Fruit fly (Drosophila melanogaster) whole organism, embryonic: ENCODE data around the gene CG10508.

Experiments used
- Atf-2 ChIP-seq: fragments of 200-800 bp; sonication (Bioruptor generic); optimal IDR thresholded peaks from 2 replicates; lab custom pipeline; 2016; ENCODE audit warnings: missing biosample characterization, missing genetic modification characterization
- Bdp1 ChIP-seq: fragments of 200-800 bp; sonication (Bioruptor generic); optimal IDR thresholded peaks from 3 replicates; lab custom pipeline; 2016; ENCODE audit warnings: missing biosample characterization, missing genetic modification characterization
- CG11093 ChIP-seq: fragments of 200-800 bp; sonication (Bioruptor generic); IDR thresholded peaks from 3 replicates; pipeline ENCODE4 v1.3.6; 2022; ENCODE audit warnings: missing biosample characterization, missing genetic modification characterization
- CG11560 ChIP-seq: fragments of 200-800 bp; sonication (Bioruptor generic); IDR thresholded peaks from 3 replicates; pipeline ENCODE4 v1.3.6; 2022; ENCODE audit warnings: missing biosample characterization, missing genetic modification characterization
- CG12071 ChIP-seq: fragments of 200-800 bp; sonication (Bioruptor generic); optimal IDR thresholded peaks from 3 replicates; lab custom pipeline; 2018; ENCODE audit warnings: missing biosample characterization, mild to moderate bottlenecking, missing genetic modification characterization
- CG12104 ChIP-seq: fragments of 200-800 bp; sonication (Bioruptor generic); optimal IDR thresholded peaks from 3 replicates; lab custom pipeline; 2016; ENCODE audit warnings: missing biosample characterization, missing genetic modification characterization
- CG12219 ChIP-seq: fragments of 200-800 bp; sonication (Bioruptor generic); optimal IDR thresholded peaks from 3 replicates; lab custom pipeline; 2018; ENCODE audit warnings: missing biosample characterization, mild to moderate bottlenecking, missing genetic modification characterization
- CG1233 ChIP-seq: fragments of 200-800 bp; sonication (Bioruptor generic); optimal IDR thresholded peaks from 4 replicates; lab custom pipeline; 2018; ENCODE audit warnings: missing biosample characterization, mild to moderate bottlenecking, missing genetic modification characterization
- CG12942 ChIP-seq: fragments of 200-800 bp; sonication (Bioruptor generic); optimal IDR thresholded peaks from 3 replicates; lab custom pipeline; 2016; ENCODE audit warnings: missing biosample characterization, missing genetic modification characterization
- CG14860 ChIP-seq: fragments of 200-800 bp; sonication (Bioruptor generic); IDR thresholded peaks from 3 replicates; pipeline ENCODE4 v1.3.6; 2022; ENCODE audit warnings: missing biosample characterization, missing genetic modification characterization; ENCODE audit not compliant: partially characterized antibody
- CG15514 ChIP-seq: fragments of 200-800 bp; sonication (Bioruptor generic); optimal IDR thresholded peaks from 3 replicates; lab custom pipeline; 2017; ENCODE audit warnings: missing biosample characterization, missing genetic modification characterization, mild to moderate bottlenecking, moderate library complexity, missing genetic modification reagents
- CG16815 ChIP-seq: fragments of 200-800 bp; sonication (Bioruptor generic); optimal IDR thresholded peaks from 3 replicates; lab custom pipeline; 2017; ENCODE audit warnings: missing biosample characterization, mild to moderate bottlenecking, missing genetic modification characterization
- CG17359 ChIP-seq: fragments of 200-800 bp; sonication (Bioruptor generic); optimal IDR thresholded peaks from 3 replicates; lab custom pipeline; 2018; ENCODE audit warnings: missing biosample characterization, mild to moderate bottlenecking, missing genetic modification characterization, moderate library complexity
- CG2116 ChIP-seq: fragments of 200-800 bp; sonication (Bioruptor generic); optimal IDR thresholded peaks from 3 replicates; lab custom pipeline; 2018; ENCODE audit warnings: missing biosample characterization, mild to moderate bottlenecking, missing genetic modification characterization
- CG32532 ChIP-seq: fragments of 200-800 bp; sonication (Bioruptor generic); IDR thresholded peaks from 2 replicates; pipeline ENCODE4 v1.3.6; 2022; ENCODE audit warnings: missing biosample characterization, missing genetic modification characterization
- CG33213 ChIP-seq: fragments of 200-800 bp; sonication (Bioruptor generic); optimal IDR thresholded peaks from 3 replicates; lab custom pipeline; 2016; ENCODE audit warnings: missing biosample characterization, missing genetic modification characterization
- CG4360 ChIP-seq: fragments of 200-800 bp; sonication (Bioruptor generic); IDR thresholded peaks from 2 replicates; pipeline ENCODE4 v1.3.6; 2022; ENCODE audit warnings: missing biosample characterization, missing genetic modification characterization
- CG5953 ChIP-seq: fragments of 200-800 bp; sonication (Bioruptor generic); IDR thresholded peaks from 2 replicates; pipeline ENCODE4 v1.3.6; 2022; ENCODE audit warnings: missing biosample characterization, missing genetic modification characterization
- CG8281 ChIP-seq: fragments of 200-800 bp; sonication (Bioruptor generic); optimal IDR thresholded peaks from 2 replicates; lab custom pipeline; 2018; ENCODE audit warnings: missing biosample characterization, mild to moderate bottlenecking, missing genetic modification characterization, moderate library complexity
- CG8359 ChIP-seq: fragments of 200-800 bp; sonication (Bioruptor generic); optimal IDR thresholded peaks from 2 replicates; lab custom pipeline; 2017; ENCODE audit warnings: missing biosample characterization, mild to moderate bottlenecking, missing genetic modification characterization, borderline replicate concordance
- CG8478 ChIP-seq: fragments of >200 bp; optimal IDR thresholded peaks from 2 replicates; lab custom pipeline; 2018
- Drgx ChIP-seq: fragments of 200-800 bp; sonication (Bioruptor generic); IDR thresholded peaks from 2 replicates; pipeline ENCODE4 v1.3.6; 2022; ENCODE audit warnings: missing biosample characterization, missing genetic modification characterization
- Fer1 ChIP-seq: fragments of 200-800 bp; sonication (Bioruptor generic); optimal IDR thresholded peaks from 2 replicates; lab custom pipeline; 2017; ENCODE audit warnings: missing biosample characterization, mild to moderate bottlenecking, missing genetic modification characterization
- HmgD ChIP-seq: fragments of 200-800 bp; sonication (Bioruptor generic); optimal IDR thresholded peaks from 3 replicates; lab custom pipeline; 2016; ENCODE audit warnings: missing biosample characterization, missing genetic modification characterization
- Mad ChIP-seq: fragments of 200-800 bp; sonication (Bioruptor generic); optimal IDR thresholded peaks from 2 replicates; lab custom pipeline; 2016; ENCODE audit warnings: missing biosample characterization, missing genetic modification characterization
- PHDP ChIP-seq: fragments of 200-800 bp; sonication (Bioruptor generic); optimal IDR thresholded peaks from 3 replicates; lab custom pipeline; 2018; ENCODE audit warnings: missing biosample characterization, mild to moderate bottlenecking, missing genetic modification characterization, moderate library complexity
- Pdp1 ChIP-seq, 2 experiments: fragments of 200-800 bp; sonication (Bioruptor generic); optimal IDR thresholded peaks; 3 replicates each; lab custom pipeline; 2016; ENCODE audit warnings: missing biosample characterization in 2 of 2, missing genetic modification characterization in 2 of 2, mild to moderate bottlenecking in 1 of 2, moderate library complexity in 1 of 2
- Side ChIP-seq: fragments of 200-800 bp; sonication (Bioruptor generic); optimal IDR thresholded peaks from 2 replicates; lab custom pipeline; 2016; ENCODE audit warnings: missing biosample characterization, missing genetic modification characterization
- YL-1 ChIP-seq: fragments of 200-800 bp; sonication (Bioruptor generic); optimal IDR thresholded peaks from 3 replicates; lab custom pipeline; 2017; ENCODE audit warnings: missing biosample characterization, mild to moderate bottlenecking, missing genetic modification characterization
- ato ChIP-seq: fragments of 200-800 bp; sonication (Bioruptor generic); IDR thresholded peaks from 2 replicates; pipeline ENCODE4 v1.3.6; 2022; ENCODE audit warnings: missing biosample characterization, missing genetic modification characterization; ENCODE audit not compliant: partially characterized antibody
- bcd ChIP-seq: fragments of 200-800 bp; sonication (Bioruptor generic); optimal IDR thresholded peaks from 2 replicates; lab custom pipeline; 2017; ENCODE audit warnings: missing biosample characterization, mild to moderate bottlenecking, missing genetic modification characterization
- chn ChIP-seq: fragments of 200-800 bp; sonication (Bioruptor generic); optimal IDR thresholded peaks from 2 replicates; lab custom pipeline; 2016; ENCODE audit warnings: missing biosample characterization, missing genetic modification characterization
- da ChIP-seq: fragments of 200-800 bp; sonication (Bioruptor generic); optimal IDR thresholded peaks from 2 replicates; lab custom pipeline; 2016; ENCODE audit warnings: missing biosample characterization, missing genetic modification characterization
- ems ChIP-seq: fragments of 200-800 bp; sonication (Bioruptor generic); optimal IDR thresholded peaks from 3 replicates; lab custom pipeline; 2016; ENCODE audit warnings: missing biosample characterization, missing genetic modification characterization
- ewg ChIP-seq: fragments of 200-800 bp; sonication (Bioruptor generic); optimal IDR thresholded peaks from 3 replicates; lab custom pipeline; 2017; ENCODE audit warnings: mild to moderate bottlenecking, missing biosample characterization, missing genetic modification reagents, missing genetic modification characterization
- gem ChIP-seq: fragments of 200-800 bp; sonication (Bioruptor generic); optimal IDR thresholded peaks from 2 replicates; lab custom pipeline; 2019; ENCODE audit warnings: missing biosample characterization, mild to moderate bottlenecking, missing genetic modification characterization, moderate library complexity
- hkb ChIP-seq, 2 experiments: fragments of 200-800 bp in 1 of 2; fragments of >200 bp in 1 of 2; sonication (Bioruptor generic) in 1 of 2; IDR thresholded peaks in 1 of 2; optimal IDR thresholded peaks in 1 of 2; 2 replicates each; pipeline versions ENCODE4 v1.3.6 to Lab custom; 2017 to 2022; ENCODE audit warnings: missing biosample characterization in 1 of 2, missing genetic modification characterization in 1 of 2
- lbe ChIP-seq: fragments of 200-800 bp; sonication (Bioruptor generic); optimal IDR thresholded peaks from 2 replicates; lab custom pipeline; 2016; ENCODE audit warnings: missing biosample characterization, mild to moderate bottlenecking, missing genetic modification characterization
- mld ChIP-seq: fragments of 200-800 bp; sonication (Bioruptor generic); IDR thresholded peaks from 3 replicates; pipeline ENCODE4 v1.3.6; 2022; ENCODE audit warnings: missing biosample characterization, missing genetic modification characterization; ENCODE audit not compliant: partially characterized antibody
- pzg ChIP-seq: fragments of 200-800 bp; sonication (Bioruptor generic); optimal IDR thresholded peaks from 3 replicates; lab custom pipeline; 2018; ENCODE audit warnings: missing biosample characterization, mild to moderate bottlenecking, missing genetic modification characterization, moderate library complexity
- repo ChIP-seq: fragments of 200-800 bp; sonication (Bioruptor generic); optimal IDR thresholded peaks from 2 replicates; lab custom pipeline; 2016; ENCODE audit warnings: missing biosample characterization, missing genetic modification characterization
- shn ChIP-seq: fragments of 200-800 bp; sonication (Bioruptor generic); optimal IDR thresholded peaks from 3 replicates; lab custom pipeline; 2016; ENCODE audit warnings: missing biosample characterization, missing genetic modification characterization
- sna ChIP-seq: fragments of 200-800 bp; sonication (Bioruptor generic); IDR thresholded peaks from 2 replicates; pipeline ENCODE4 v1.3.6; 2022; ENCODE audit warnings: missing biosample characterization, missing genetic modification characterization; ENCODE audit not compliant: partially characterized antibody
- sob ChIP-seq: fragments of 200-800 bp; sonication (Bioruptor generic); IDR thresholded peaks from 2 replicates; pipeline ENCODE4 v1.3.6; 2022; ENCODE audit warnings: missing biosample characterization, missing genetic modification characterization
- sqz ChIP-seq: fragments of 200-800 bp; sonication (Bioruptor generic); optimal IDR thresholded peaks from 3 replicates; lab custom pipeline; 2018; ENCODE audit warnings: missing biosample characterization, mild to moderate bottlenecking, missing genetic modification characterization
- sr ChIP-seq: fragments of 200-800 bp; sonication (Bioruptor generic); IDR thresholded peaks from 3 replicates; pipeline ENCODE4 v1.3.6; 2022; ENCODE audit warnings: missing biosample characterization, missing genetic modification characterization
- trem ChIP-seq: fragments of 200-800 bp; optimal IDR thresholded peaks from 3 replicates; lab custom pipeline; 2019; ENCODE audit warnings: missing biosample characterization, mild to moderate bottlenecking, missing genetic modification characterization, moderate library complexity
- unpg ChIP-seq: fragments of 200-800 bp; sonication (Bioruptor generic); optimal IDR thresholded peaks from 3 replicates; lab custom pipeline; 2018; ENCODE audit warnings: missing biosample characterization, mild to moderate bottlenecking, missing genetic modification characterization, moderate library complexity
- vnd ChIP-seq: fragments of 200-800 bp; sonication (Bioruptor generic); IDR thresholded peaks from 3 replicates; pipeline ENCODE4 v1.3.6; 2022; ENCODE audit warnings: missing biosample characterization, missing genetic modification characterization; ENCODE audit not compliant: partially characterized antibody
- vvl ChIP-seq: fragments of 200-800 bp; sonication (Bioruptor generic); IDR thresholded peaks from 2 replicates; pipeline ENCODE4 v1.3.6; 2022; ENCODE audit warnings: missing biosample characterization, missing genetic modification characterization

The CG10508 gene

dm6 chr3L:21196563-21196962 lies 13.5 kb upstream of the CG10508 start, which contains the start of the genes Targ3 and park (continued):
- no peak for TF ChIP-seq CG12071 (GFP tag; lab: Kevin White, UChicago)
- peak; percentile 39 for TF ChIP-seq vvl (GFP tag; lab: Robert Waterston, UW)
- TF ChIP-seq CG15514 (GFP tag; lab: Kevin White, UChicago), result peak; percentile 41
- no peak for TF ChIP-seq ato (GFP tag; lab: Robert Waterston, UW)
- no peak for TF ChIP-seq sr (GFP tag; lab: Robert Waterston, UW)
- TF ChIP-seq gem (tag; lab: Kevin White, UChicago), result peak; percentile 20
- no peak for TF ChIP-seq repo (GFP tag; lab: Kevin White, UChicago)
- TF ChIP-seq CG17359 (tag; lab: Kevin White, UChicago), result no peak
- no peak for TF ChIP-seq CG5953
- TF ChIP-seq CG4360 (GFP tag; lab: Robert Waterston, UW), result no peak
- TF ChIP-seq sqz (GFP tag; lab: Kevin White, UChicago), result no peak
- TF ChIP-seq Fer1 (GFP tag; lab: Kevin White, UChicago), result peak; percentile 19
- no peak for TF ChIP-seq CG1233 (GFP tag; lab: Kevin White, UChicago)
- TF ChIP-seq Pdp1 (GFP tag; optimal IDR thresholded peaks at IDR 0.05; lab: Kevin White, UChicago), result peak in 1 of 2 experiments; percentile 4
- TF ChIP-seq ewg (GFP tag; lab: Kevin White, UChicago), result peak; percentile 11
- TF ChIP-seq CG2116 (GFP tag; lab: Kevin White, UChicago), result peak; percentile 35
- TF ChIP-seq CG8359 (GFP tag; lab: Kevin White, UChicago), result no peak
- peak; percentile 86 for TF ChIP-seq pzg (GFP tag; lab: Kevin White, UChicago)
- peak; percentile 39 for TF ChIP-seq shn (GFP tag; lab: Kevin White, UChicago)
- peak; percentile 9 for TF ChIP-seq unpg (GFP tag; lab: Kevin White, UChicago)
- TF ChIP-seq CG14860, result no peak
- TF ChIP-seq sob (GFP tag; lab: Robert Waterston, UW), result peak; percentile 38; the same call in 1 of the 2 replicates
- peak; percentile 47 for TF ChIP-seq Mad (GFP tag; lab: Kevin White, UChicago)
- TF ChIP-seq CG11093 (GFP tag; lab: Robert Waterston, UW), result no peak
- peak; percentile 2 for TF ChIP-seq Bdp1 (GFP tag; lab: Kevin White, UChicago)
- peak; percentile 66 for TF ChIP-seq YL-1 (GFP tag; lab: Kevin White, UChicago)
- no peak for TF ChIP-seq mld (GFP tag; lab: Robert Waterston, UW)
- TF ChIP-seq HmgD (GFP tag; lab: Kevin White, UChicago), result peak; percentile 45
- TF ChIP-seq CG8478 (lab: Kevin White, UChicago), result no peak
- peak; percentile 19 for TF ChIP-seq bcd (GFP tag; lab: Kevin White, UChicago)
- peak; percentile 30; the same call in 1 of the 2 replicates for TF ChIP-seq sna (GFP tag; lab: Robert Waterston, UW)
- peak; percentile 18 for TF ChIP-seq CG12942 (GFP tag; lab: Kevin White, UChicago)
- TF ChIP-seq vnd (GFP tag; lab: Robert Waterston, UW), result no peak
- no peak for TF ChIP-seq CG11560 (tag; lab: Robert Waterston, UW)
- TF ChIP-seq lbe (GFP tag; lab: Kevin White, UChicago), result no peak
- peak; percentile 37 for TF ChIP-seq hkb (optimal IDR thresholded peaks at IDR 0.05; lab: Kevin White, UChicago)
- no peak for TF ChIP-seq hkb (GFP tag; IDR thresholded peaks at IDR 0.05; lab: Robert Waterston, UW)
- TF ChIP-seq CG16815 (GFP tag; lab: Kevin White, UChicago), result no peak
- TF ChIP-seq PHDP (tag; lab: Kevin White, UChicago), result peak; percentile 35
- TF ChIP-seq CG8281, result no peak
- no peak for TF ChIP-seq CG12104
- TF ChIP-seq ems (GFP tag; lab: Kevin White, UChicago), result peak; percentile 40
- TF ChIP-seq da (GFP tag; lab: Kevin White, UChicago), result peak; percentile 58
- no peak for TF ChIP-seq CG32532 (GFP tag; lab: Robert Waterston, UW)
- TF ChIP-seq CG33213 (GFP tag; lab: Kevin White, UChicago), result peak; percentile 32
- TF ChIP-seq chn, result no peak
- TF ChIP-seq Atf-2 (GFP tag; lab: Kevin White, UChicago), result no peak
- no peak for TF ChIP-seq trem (tag; lab: Kevin White, UChicago)
- TF ChIP-seq CG12219 (GFP tag; lab: Kevin White, UChicago), result no peak
- TF ChIP-seq Drgx (GFP tag; lab: Robert Waterston, UW), result no peak
- TF ChIP-seq Side (GFP tag; lab: Kevin White, UChicago), result no peak
